Worm (Caenorhabditis elegans) whole organism, mixed stage, embryonic: ENCODE measurements around the gene F17C11.13.

ENCODE experiments used
- M03D4.4 ChIP-seq: sonication (generic microtip); optimal IDR thresholded peaks from 2 replicates; lab custom pipeline; 2017; ENCODE audit warnings: mild to moderate bottlenecking, missing genetic modification characterization, missing compliant biosample characterization
- bed-3 ChIP-seq: fragments of 200-800 bp; sonication (Bioruptor generic); optimal IDR thresholded peaks from 3 replicates; lab custom pipeline; 2018; ENCODE audit warnings: mild to moderate bottlenecking, missing genetic modification characterization, moderate library complexity, missing compliant biosample characterization
- blmp-1 ChIP-seq: fragments of 150-350 bp; optimal IDR thresholded peaks from 2 replicates; lab custom pipeline; 2014; ENCODE audit warnings: missing biosample characterization, missing genetic modification characterization
- ceh-39 ChIP-seq: fragments of 150-350 bp; optimal IDR thresholded peaks from 2 replicates; lab custom pipeline; 2014; ENCODE audit warnings: missing biosample characterization, missing genetic modification characterization
- ceh-83 ChIP-seq: fragments of 200-800 bp; sonication (Bioruptor generic); optimal IDR thresholded peaks from 2 replicates; lab custom pipeline; 2018; ENCODE audit warnings: mild to moderate bottlenecking, missing genetic modification characterization, missing compliant biosample characterization
- ces-1 ChIP-seq: fragments of 150-350 bp; optimal IDR thresholded peaks from 2 replicates; lab custom pipeline; 2014; ENCODE audit warnings: missing biosample characterization, missing genetic modification reagents, missing genetic modification characterization
- cnd-1 ChIP-seq: fragments of 200-800 bp; sonication (Bioruptor generic); optimal IDR thresholded peaks from 2 replicates; lab custom pipeline; 2018; ENCODE audit warnings: mild to moderate bottlenecking, missing genetic modification characterization, missing compliant biosample characterization
- drap-1 ChIP-seq: fragments of 200-800 bp; sonication (Bioruptor generic); optimal IDR thresholded peaks from 3 replicates; lab custom pipeline; 2018; ENCODE audit warnings: mild to moderate bottlenecking, missing genetic modification characterization, missing compliant biosample characterization
- elt-1 ChIP-seq: sonication (generic microtip); optimal IDR thresholded peaks from 2 replicates; lab custom pipeline; 2017; ENCODE audit warnings: missing genetic modification characterization, mild to moderate bottlenecking, missing compliant biosample characterization, antibody characterized with exemption, moderate library complexity, borderline replicate concordance; ENCODE audit not compliant: insufficient read depth
- elt-3 ChIP-seq: fragments of 150-350 bp; optimal IDR thresholded peaks from 2 replicates; lab custom pipeline; 2014; ENCODE audit warnings: missing biosample characterization, missing genetic modification characterization
- flh-1 ChIP-seq: fragments of 200-800 bp; sonication (Bioruptor generic); optimal IDR thresholded peaks from 2 replicates; lab custom pipeline; 2018; ENCODE audit warnings: mild to moderate bottlenecking, missing genetic modification characterization, moderate library complexity, missing compliant biosample characterization
- ham-2 ChIP-seq: fragments of 200-800 bp; sonication (Bioruptor generic); optimal IDR thresholded peaks from 2 replicates; lab custom pipeline; 2018; ENCODE audit warnings: mild to moderate bottlenecking, missing genetic modification characterization, missing compliant biosample characterization
- hlh-1 ChIP-seq: fragments of 150-350 bp; optimal IDR thresholded peaks from 2 replicates; lab custom pipeline; 2014; ENCODE audit warnings: missing biosample characterization, missing genetic modification reagents, missing genetic modification characterization
- lin-13 ChIP-seq: fragments of 150-350 bp; optimal IDR thresholded peaks from 2 replicates; lab custom pipeline; 2014; ENCODE audit warnings: missing biosample characterization, missing genetic modification characterization
- lin-32 ChIP-seq: fragments of 200-800 bp; sonication (Bioruptor generic); optimal IDR thresholded peaks from 2 replicates; lab custom pipeline; 2018; ENCODE audit warnings: mild to moderate bottlenecking, missing genetic modification characterization, missing compliant biosample characterization
- lsy-2 ChIP-seq: fragments of 150-350 bp; optimal IDR thresholded peaks from 2 replicates; lab custom pipeline; 2014; ENCODE audit warnings: missing biosample characterization, missing genetic modification characterization
- mab-5 ChIP-seq: fragments of 150-350 bp; optimal IDR thresholded peaks from 2 replicates; lab custom pipeline; 2014; ENCODE audit warnings: missing biosample characterization, missing genetic modification characterization
- mep-1 ChIP-seq: fragments of 150-350 bp; optimal IDR thresholded peaks from 2 replicates; lab custom pipeline; 2017; ENCODE audit warnings: missing biosample characterization, missing genetic modification reagents, missing genetic modification characterization, inconsistent platforms
- mls-2 ChIP-seq: sonication (generic microtip); optimal IDR thresholded peaks from 2 replicates; lab custom pipeline; 2016; ENCODE audit warnings: mild to moderate bottlenecking, missing genetic modification characterization, moderate library complexity, missing compliant biosample characterization
- nhr-12 ChIP-seq: fragments of 150-350 bp; optimal IDR thresholded peaks from 2 replicates; lab custom pipeline; 2014; ENCODE audit warnings: missing biosample characterization, missing genetic modification characterization
- nhr-2 ChIP-seq: fragments of 150-350 bp; optimal IDR thresholded peaks from 2 replicates; lab custom pipeline; 2014; ENCODE audit warnings: missing biosample characterization, missing genetic modification characterization
- nhr-237 ChIP-seq: fragments of 150-350 bp; optimal IDR thresholded peaks from 2 replicates; lab custom pipeline; 2014; ENCODE audit warnings: missing biosample characterization, missing genetic modification characterization
- nhr-28 ChIP-seq: fragments of 150-350 bp; optimal IDR thresholded peaks from 2 replicates; lab custom pipeline; 2014; ENCODE audit warnings: missing biosample characterization, missing genetic modification characterization
- nhr-76 ChIP-seq: sonication (generic microtip); optimal IDR thresholded peaks from 2 replicates; lab custom pipeline; 2017; ENCODE audit warnings: missing biosample characterization, missing genetic modification characterization
- pha-4 ChIP-seq: fragments of 150-350 bp; optimal IDR thresholded peaks from 2 replicates; lab custom pipeline; 2018; ENCODE audit warnings: missing biosample characterization, missing genetic modification reagents, missing genetic modification characterization
- tbx-8 ChIP-seq: fragments of 200-800 bp; sonication (Bioruptor generic); optimal IDR thresholded peaks from 2 replicates; lab custom pipeline; 2018; ENCODE audit warnings: mild to moderate bottlenecking, missing genetic modification characterization, moderate library complexity, missing compliant biosample characterization
- unc-120 ChIP-seq: sonication (generic microtip); optimal IDR thresholded peaks from 2 replicates; lab custom pipeline; 2017; ENCODE audit warnings: missing genetic modification characterization, missing compliant biosample characterization; ENCODE audit not compliant: poor library complexity, severe bottlenecking
- unc-39 ChIP-seq: fragments of 150-350 bp; optimal IDR thresholded peaks from 2 replicates; lab custom pipeline; 2014; ENCODE audit warnings: missing biosample characterization, missing genetic modification characterization
- unc-62 ChIP-seq: fragments of 150-350 bp; optimal IDR thresholded peaks from 2 replicates; lab custom pipeline; 2014; ENCODE audit warnings: missing biosample characterization, missing genetic modification reagents, missing genetic modification characterization
- zip-8 ChIP-seq: fragments of 150-350 bp; optimal IDR thresholded peaks from 2 replicates; lab custom pipeline; 2014; ENCODE audit warnings: missing biosample characterization, missing genetic modification characterization
- ztf-11 ChIP-seq: fragments of 150-350 bp; optimal IDR thresholded peaks from 2 replicates; lab custom pipeline; 2014; ENCODE audit warnings: missing biosample characterization, missing genetic modification characterization

Gene F17C11.13

ce11 chrV:10975091-10975490, 19.4 kb downstream of the F17C11.13 start:
- no peak for TF ChIP-seq blmp-1 (tag; lab: Kevin White, UChicago)
- no peak for TF ChIP-seq bed-3 (GFP tag; lab: Kevin White, UChicago)
- TF ChIP-seq pha-4 (tag; lab: Kevin White, UChicago): no peak
- TF ChIP-seq unc-39 (tag; lab: Kevin White, UChicago): no peak
- TF ChIP-seq mls-2: no peak
- no peak for TF ChIP-seq tbx-8 (GFP tag; lab: Kevin White, UChicago)
- TF ChIP-seq unc-120 (tag; lab: Kevin White, UChicago): no peak
- no peak for TF ChIP-seq unc-62
- no peak for TF ChIP-seq nhr-237 (tag; lab: Kevin White, UChicago)
- TF ChIP-seq ceh-39 (tag; lab: Kevin White, UChicago): no peak
- no peak for TF ChIP-seq hlh-1 (tag; lab: Kevin White, UChicago)
- no peak for TF ChIP-seq zip-8 (tag; lab: Kevin White, UChicago)
- no peak for TF ChIP-seq lin-13
- TF ChIP-seq M03D4.4: no peak
- TF ChIP-seq cnd-1 (tag; lab: Kevin White, UChicago): no peak
- no peak for TF ChIP-seq lin-32

ce11 chrV:10981113-10981512, 25.4 kb downstream of the F17C11.13 start, which contains the start of gene fig-1:
TSS of gene fig-1 (minus strand) at chrV:10981213.
- TF ChIP-seq elt-1 (tag; lab: Kevin White, UChicago) (no peak), lsy-2 (tag; lab: Kevin White, UChicago) (no peak), M03D4.4 (no peak), zip-8 (tag; lab: Kevin White, UChicago) (no peak), nhr-2 (tag; lab: Kevin White, UChicago) (no peak), ham-2 (GFP tag; lab: Kevin White, UChicago) (no peak), cnd-1 (tag; lab: Kevin White, UChicago) (no peak), hlh-1 (tag; lab: Kevin White, UChicago) (no peak), flh-1 (no peak), nhr-237 (tag; lab: Kevin White, UChicago) (no peak)

ce11 chrV:10991789-10992188, 36.1 kb downstream of the F17C11.13 start, which contains the start of gene frpr-9:
TSS of gene frpr-9 (plus strand) at chrV:10992089.
- no peak for TF ChIP-seq pha-4 (tag; lab: Kevin White, UChicago)
- TF ChIP-seq nhr-28 (tag; lab: Kevin White, UChicago): no peak
- TF ChIP-seq nhr-2 (tag; lab: Kevin White, UChicago): no peak
- no peak for TF ChIP-seq drap-1 (GFP tag; lab: Kevin White, UChicago)

ce11 chrV:10998797-10999196, 43.1 kb downstream of the F17C11.13 start, which contains the start of gene F53B7.7:
TSS of gene F53B7.7 (plus strand) at chrV:10999097.
- TF ChIP-seq lin-32 (no peak), lsy-2 (tag; lab: Kevin White, UChicago) (no peak), nhr-76 (no peak), ztf-11 (tag; lab: Kevin White, UChicago) (no peak), ceh-83 (no peak), flh-1 (no peak), lin-13 (no peak), blmp-1 (tag; lab: Kevin White, UChicago) (no peak), tbx-8 (GFP tag; lab: Kevin White, UChicago) (no peak), elt-3 (tag; lab: Kevin White, UChicago) (no peak), pha-4 (tag; lab: Kevin White, UChicago) (no peak), elt-1 (tag; lab: Kevin White, UChicago) (no peak), nhr-237 (tag; lab: Kevin White, UChicago) (no peak)

- TF ChIP-seq cnd-1 (tag; lab: Kevin White, UChicago): no peak
- peak; percentile 66 for TF ChIP-seq lsy-2 (tag; lab: Kevin White, UChicago)
- TF ChIP-seq unc-62: no peak
- no peak for TF ChIP-seq lin-32
- peak; percentile 54 for TF ChIP-seq mep-1 (tag; lab: Kevin White, UChicago)
- peak; percentile 67 for TF ChIP-seq pha-4 (tag; lab: Kevin White, UChicago)
- TF ChIP-seq nhr-12: no peak
- TF ChIP-seq lin-13: no peak
- TF ChIP-seq nhr-237 (tag; lab: Kevin White, UChicago): peak; percentile 44
- TF ChIP-seq ham-2 (GFP tag; lab: Kevin White, UChicago): no peak
- TF ChIP-seq mab-5 (tag; lab: Kevin White, UChicago): no peak
- TF ChIP-seq nhr-2 (tag; lab: Kevin White, UChicago): peak; percentile 19
- TF ChIP-seq nhr-76: no peak
- peak; percentile 29 for TF ChIP-seq ceh-39 (tag; lab: Kevin White, UChicago)
- no peak for TF ChIP-seq tbx-8 (GFP tag; lab: Kevin White, UChicago)
- TF ChIP-seq blmp-1 (tag; lab: Kevin White, UChicago): no peak
- TF ChIP-seq ces-1 (GFP tag; lab: Kevin White, UChicago): peak; percentile 86
Measured at ce11 chrV:11000650-11001049, 44.9 kb downstream of the F17C11.13 start, which contains the start of gene isy-1. TSS of gene isy-1 (minus strand) at chrV:11000699.
